Worm (Caenorhabditis elegans): ENCODE measurements around the gene fbxa-80.

ce11 chrIII:1342919-1343419 lies 28.0 kb upstream of the fbxa-80 start, which contains the start of gene fbxa-27:
- TF ChIP-seq unc-39 (tag; optimal IDR thresholded peaks at IDR 0.05): no peak
- TF ChIP-seq blmp-1 (tag; optimal IDR thresholded peaks at IDR 0.05; ENCODE audit: insufficient read depth): no peak
- TF ChIP-seq R02D3.7 (tag; optimal IDR thresholded peaks at IDR 0.05): no peak
- no peak for TF ChIP-seq snpc-4 (tag; optimal IDR thresholded peaks at IDR 0.05)
- TF ChIP-seq ceh-16 (tag; optimal IDR thresholded peaks at IDR 0.05): no peak
- no peak for TF ChIP-seq nhr-25 (tag; optimal IDR thresholded peaks at IDR 0.05)
- TF ChIP-seq lin-11 (tag; optimal IDR thresholded peaks at IDR 0.05): no peak
- TF ChIP-seq C34F6.9 (tag; optimal IDR thresholded peaks at IDR 0.05): no peak
- TF ChIP-seq nhr-6 (tag; optimal IDR thresholded peaks at IDR 0.05): no peak
- no peak for TF ChIP-seq nhr-77 (tag; optimal IDR thresholded peaks at IDR 0.05)
- no peak for TF ChIP-seq mdl-1 (tag; optimal IDR thresholded peaks at IDR 0.05)
